Worm (Caenorhabditis elegans): ENCODE data around the gene F40G9.18.

DNA sequence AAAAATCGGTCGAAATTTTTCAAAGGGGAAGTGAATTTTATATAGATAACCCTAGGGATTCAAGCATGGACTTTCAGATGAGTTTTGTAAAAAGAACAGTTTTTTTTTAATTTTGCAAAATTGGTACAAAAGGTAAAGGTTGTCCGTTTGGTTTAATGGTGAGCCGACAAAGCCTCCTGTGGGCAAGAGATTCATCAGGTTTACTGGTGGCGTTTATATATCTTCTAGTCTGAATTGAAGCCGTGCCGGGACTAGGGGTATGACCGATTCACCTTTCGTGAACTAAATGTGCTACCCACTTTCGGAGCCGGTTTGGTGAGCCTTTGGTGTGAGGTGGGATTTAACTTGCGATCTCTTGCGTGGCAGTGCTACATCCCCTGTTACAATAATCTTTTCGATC is 8.7 kb upstream of the F40G9.18 start:
- TF ChIP-seq nhr-77 (tag; optimal IDR thresholded peaks at IDR 0.05), result no peak
- TF ChIP-seq lin-13 (GFP tag; optimal IDR thresholded peaks at IDR 0.05), result no peak
- TF ChIP-seq lir-3 (tag; optimal IDR thresholded peaks at IDR 0.05), result no peak
- TF ChIP-seq dmd-8 (GFP tag; IDR thresholded peaks at IDR 0.05), result no peak
- no peak for TF ChIP-seq daf-8 (GFP tag; IDR thresholded peaks at IDR 0.05)
- TF ChIP-seq dmd-9 (GFP tag; IDR thresholded peaks at IDR 0.05), result no peak
- no peak for TF ChIP-seq Y48G9A.11 (GFP tag; IDR thresholded peaks at IDR 0.05)
- no peak for TF ChIP-seq R02D3.7 (tag; optimal IDR thresholded peaks at IDR 0.05)
- no peak for TF ChIP-seq ZK546.5 (tag; optimal IDR thresholded peaks at IDR 0.05)
- no peak for TF ChIP-seq ztf-7 (tag; optimal IDR thresholded peaks at IDR 0.05)
- TF ChIP-seq fkh-10 (GFP tag; optimal IDR thresholded peaks at IDR 0.05), result no peak
- TF ChIP-seq ces-1 (GFP tag; optimal IDR thresholded peaks at IDR 0.05), result no peak
